Worm (Caenorhabditis elegans) whole organism, L4 larva: ENCODE data around the gene hira-1.

Experiments
- F10B5.3 ChIP-seq: sonication (generic microtip); optimal IDR thresholded peaks from 2 replicates; lab custom pipeline; 2016; ENCODE audit warnings: mild to moderate bottlenecking, missing genetic modification characterization, missing compliant biosample characterization
- F26F4.8 ChIP-seq: fragments of 200-800 bp; sonication (Bioruptor generic); conservative IDR thresholded peaks from 2 replicates; pipeline ENCODE4 v1.3.6; 2022; ENCODE audit warnings: missing genetic modification characterization, missing compliant biosample characterization
- F49E8.2 ChIP-seq: sonication (generic microtip); optimal IDR thresholded peaks from 2 replicates; lab custom pipeline; 2016; ENCODE audit warnings: missing compliant biosample characterization, mild to moderate bottlenecking, missing genetic modification characterization, borderline replicate concordance
- R02D3.7 ChIP-seq: fragments of 150-350 bp; sonication (generic microtip); optimal IDR thresholded peaks from 3 replicates; lab custom pipeline; 2014; ENCODE audit warnings: missing biosample characterization, missing genetic modification characterization
- T20F7.1 ChIP-seq: fragments of 200-800 bp; sonication (Bioruptor generic); optimal IDR thresholded peaks from 2 replicates; lab custom pipeline; 2018; ENCODE audit warnings: mild to moderate bottlenecking, missing genetic modification characterization, missing compliant biosample characterization
- ZK546.5 ChIP-seq, 2 experiments: sonication (generic microtip); optimal IDR thresholded peaks; 2 replicates each; lab custom pipeline; 2017; ENCODE audit warnings: missing biosample characterization in 2 of 2, missing genetic modification characterization in 2 of 2
- aly-2 ChIP-seq: sonication (generic microtip); optimal IDR thresholded peaks from 2 replicates; lab custom pipeline; 2018; ENCODE audit warnings: missing biosample characterization, missing genetic modification characterization
- ceh-28 ChIP-seq: fragments of 150-350 bp; optimal IDR thresholded peaks from 2 replicates; lab custom pipeline; 2014; ENCODE audit warnings: missing biosample characterization, missing genetic modification reagents, missing genetic modification characterization
- ceh-32 ChIP-seq: sonication (generic microtip); optimal IDR thresholded peaks from 2 replicates; lab custom pipeline; 2016; ENCODE audit warnings: mild to moderate bottlenecking, missing genetic modification characterization, missing compliant biosample characterization; ENCODE audit not compliant: poor library complexity
- ceh-62 ChIP-seq: sonication (generic microtip); optimal IDR thresholded peaks from 2 replicates; lab custom pipeline; 2017; ENCODE audit warnings: missing biosample characterization, missing genetic modification characterization
- ces-1 ChIP-seq: fragments of 150-350 bp; sonication (generic microtip); optimal IDR thresholded peaks from 4 replicates; lab custom pipeline; 2014; ENCODE audit warnings: missing biosample characterization, missing genetic modification reagents, missing genetic modification characterization
- daf-16 ChIP-seq, 3 experiments: sonication (generic microtip); optimal IDR thresholded peaks; 2 replicates each; lab custom pipeline; 2016 to 2017; ENCODE audit warnings: missing genetic modification characterization in 3 of 3, missing genetic modification reagents in 3 of 3, mild to moderate bottlenecking in 2 of 3, missing compliant biosample characterization in 2 of 3, missing biosample characterization in 1 of 3, moderate library complexity in 1 of 3
- dmd-8 ChIP-seq: fragments of 200-800 bp; sonication (Bioruptor generic); IDR thresholded peaks from 2 replicates; pipeline ENCODE4 v1.3.6; 2022; ENCODE audit warnings: missing genetic modification characterization, missing compliant biosample characterization
- dpl-1 ChIP-seq: fragments of 150-350 bp; optimal IDR thresholded peaks from 2 replicates; lab custom pipeline; 2014; ENCODE audit warnings: missing biosample characterization, missing genetic modification reagents, missing genetic modification characterization
- egl-43 ChIP-seq: fragments of 200-800 bp; sonication (Bioruptor generic); IDR thresholded peaks from 2 replicates; pipeline ENCODE4 v1.3.6; 2022; ENCODE audit warnings: missing genetic modification reagents, missing genetic modification characterization, missing compliant biosample characterization
- fkh-10 ChIP-seq: fragments of 150-350 bp; optimal IDR thresholded peaks from 2 replicates; lab custom pipeline; 2014; ENCODE audit warnings: missing biosample characterization, missing genetic modification reagents, missing genetic modification characterization
- fos-1 ChIP-seq: fragments of 150-350 bp; optimal IDR thresholded peaks from 2 replicates; lab custom pipeline; 2014; ENCODE audit warnings: missing biosample characterization, missing genetic modification characterization
- gei-8 ChIP-seq: fragments of 200-800 bp; sonication (Bioruptor generic); optimal IDR thresholded peaks from 2 replicates; lab custom pipeline; 2018; ENCODE audit warnings: mild to moderate bottlenecking, missing genetic modification characterization, missing compliant biosample characterization
- hlh-11 ChIP-seq: fragments of 200-800 bp; sonication (Bioruptor generic); optimal IDR thresholded peaks from 2 replicates; lab custom pipeline; 2018; ENCODE audit warnings: mild to moderate bottlenecking, missing genetic modification characterization, missing compliant biosample characterization
- hmg-1.1 ChIP-seq: fragments of 200-800 bp; sonication (Bioruptor generic); IDR thresholded peaks from 2 replicates; pipeline ENCODE4 v1.3.6; 2022; ENCODE audit warnings: missing genetic modification reagents, missing genetic modification characterization, missing compliant biosample characterization
- jun-1 ChIP-seq: fragments of 150-350 bp; optimal IDR thresholded peaks from 2 replicates; lab custom pipeline; 2014; ENCODE audit warnings: missing biosample characterization, missing genetic modification reagents, missing genetic modification characterization
- lim-7 ChIP-seq: fragments of 200-800 bp; sonication (Bioruptor generic); IDR thresholded peaks from 2 replicates; pipeline ENCODE4 v1.3.6; 2022; ENCODE audit warnings: missing genetic modification characterization, missing compliant biosample characterization
- lin-13 ChIP-seq: fragments of 150-350 bp; optimal IDR thresholded peaks from 2 replicates; lab custom pipeline; 2014; ENCODE audit warnings: missing biosample characterization, missing genetic modification reagents, missing genetic modification characterization
- lin-38 ChIP-seq: fragments of 200-800 bp; sonication (Bioruptor generic); IDR thresholded peaks from 2 replicates; pipeline ENCODE4 v1.3.6; 2022; ENCODE audit warnings: missing genetic modification reagents, missing genetic modification characterization, missing compliant biosample characterization
- lin-39 ChIP-seq: fragments of 150-350 bp; optimal IDR thresholded peaks from 2 replicates; lab custom pipeline; 2014; ENCODE audit warnings: missing biosample characterization, missing genetic modification reagents, missing genetic modification characterization
- madf-5 ChIP-seq, 2 experiments: fragments of 200-800 bp; sonication (Bioruptor generic); IDR thresholded peaks; 2 replicates each; pipeline ENCODE4 v1.3.6; 2022; ENCODE audit warnings: missing compliant biosample characterization in 2 of 2, missing genetic modification characterization in 2 of 2
- mes-2 ChIP-seq: sonication (generic microtip); optimal IDR thresholded peaks from 2 replicates; lab custom pipeline; 2016; ENCODE audit warnings: missing genotype, mild to moderate bottlenecking, missing genetic modification characterization, missing compliant biosample characterization; ENCODE audit not compliant: poor library complexity, severe bottlenecking
- mxl-2 ChIP-seq: fragments of 200-800 bp; sonication (Bioruptor generic); conservative IDR thresholded peaks from 2 replicates; pipeline ENCODE4 v1.3.6; 2022; ENCODE audit warnings: missing genetic modification reagents, missing genetic modification characterization, missing compliant biosample characterization
- mxl-3 ChIP-seq: fragments of 200-800 bp; sonication (Bioruptor generic); optimal IDR thresholded peaks from 2 replicates; lab custom pipeline; 2018; ENCODE audit warnings: mild to moderate bottlenecking, missing genetic modification characterization, missing compliant biosample characterization
- nhr-10 ChIP-seq: fragments of 150-350 bp; optimal IDR thresholded peaks from 2 replicates; lab custom pipeline; 2014; ENCODE audit warnings: missing biosample characterization, missing genetic modification characterization
- nhr-102 ChIP-seq: sonication (generic microtip); optimal IDR thresholded peaks from 2 replicates; lab custom pipeline; 2016; ENCODE audit warnings: mild to moderate bottlenecking, missing genetic modification characterization, moderate library complexity, missing compliant biosample characterization
- nhr-11 ChIP-seq: fragments of 150-350 bp; optimal IDR thresholded peaks from 2 replicates; lab custom pipeline; 2014; ENCODE audit warnings: missing biosample characterization, missing genetic modification characterization
- nhr-111 ChIP-seq: fragments of 200-800 bp; sonication (Bioruptor generic); optimal IDR thresholded peaks from 2 replicates; lab custom pipeline; 2018; ENCODE audit warnings: mild to moderate bottlenecking, missing genetic modification characterization, missing compliant biosample characterization
- nhr-237 ChIP-seq: sonication (generic microtip); optimal IDR thresholded peaks from 2 replicates; lab custom pipeline; 2017; ENCODE audit warnings: missing biosample characterization, missing genetic modification characterization
- nhr-41 ChIP-seq: fragments of 200-800 bp; sonication (Bioruptor generic); IDR thresholded peaks from 2 replicates; pipeline ENCODE4 v1.3.6; 2022; ENCODE audit warnings: missing genetic modification reagents, missing genetic modification characterization, missing compliant biosample characterization
- nhr-42 ChIP-seq: fragments of 200-800 bp; sonication (Bioruptor generic); IDR thresholded peaks from 2 replicates; pipeline ENCODE4 v1.3.6; 2022; ENCODE audit warnings: missing genetic modification characterization, missing compliant biosample characterization
- nhr-48 ChIP-seq: sonication (generic microtip); optimal IDR thresholded peaks from 2 replicates; lab custom pipeline; 2016; ENCODE audit warnings: mild to moderate bottlenecking, missing genetic modification characterization, missing compliant biosample characterization
- php-3 ChIP-seq: fragments of 200-800 bp; sonication (Bioruptor generic); IDR thresholded peaks from 2 replicates; pipeline ENCODE4 v1.3.6; 2022; ENCODE audit warnings: missing genetic modification reagents, missing genetic modification characterization, missing compliant biosample characterization
- rbr-2 ChIP-seq: sonication (generic microtip); optimal IDR thresholded peaks from 2 replicates; lab custom pipeline; 2016; ENCODE audit warnings: missing genotype, missing genetic modification characterization, missing compliant biosample characterization
- saeg-2 ChIP-seq: fragments of 200-800 bp; sonication (Bioruptor generic); IDR thresholded peaks from 2 replicates; pipeline ENCODE4 v1.3.6; 2022; ENCODE audit warnings: missing genetic modification reagents, missing genetic modification characterization, missing compliant biosample characterization
- sdz-12 ChIP-seq: fragments of 200-800 bp; sonication (Bioruptor generic); optimal IDR thresholded peaks from 2 replicates; lab custom pipeline; 2018; ENCODE audit warnings: mild to moderate bottlenecking, missing genetic modification characterization, missing compliant biosample characterization
- set-16 ChIP-seq: fragments of 200-800 bp; sonication (Bioruptor generic); IDR thresholded peaks from 2 replicates; pipeline ENCODE4 v1.3.6; 2022; ENCODE audit warnings: missing genetic modification reagents, missing genetic modification characterization, missing compliant biosample characterization
- snpc-4 ChIP-seq: fragments of 150-350 bp; optimal IDR thresholded peaks from 2 replicates; lab custom pipeline; 2014; ENCODE audit warnings: missing biosample characterization, missing genetic modification characterization
- tag-97 ChIP-seq: fragments of 200-800 bp; sonication (Bioruptor generic); IDR thresholded peaks from 2 replicates; pipeline ENCODE4 v1.3.6; 2022; ENCODE audit warnings: missing genetic modification characterization, missing compliant biosample characterization
- unc-39 ChIP-seq: sonication (generic microtip); optimal IDR thresholded peaks from 2 replicates; lab custom pipeline; 2017; ENCODE audit warnings: missing biosample characterization, missing genetic modification characterization
- zag-1 ChIP-seq: fragments of 150-350 bp; optimal IDR thresholded peaks from 2 replicates; lab custom pipeline; 2014; ENCODE audit warnings: missing biosample characterization, missing genetic modification characterization
- zfp-2 ChIP-seq: sonication (generic microtip); optimal IDR thresholded peaks from 2 replicates; lab custom pipeline; 2016; ENCODE audit warnings: mild to moderate bottlenecking, missing genetic modification characterization, missing compliant biosample characterization
- zfp-3 ChIP-seq: fragments of 200-800 bp; sonication (Bioruptor generic); conservative IDR thresholded peaks from 2 replicates; pipeline ENCODE4 v1.3.6; 2022; ENCODE audit warnings: missing genetic modification reagents, missing genetic modification characterization, missing compliant biosample characterization
- zip-2 ChIP-seq: fragments of 150-350 bp; optimal IDR thresholded peaks from 2 replicates; lab custom pipeline; 2014; ENCODE audit warnings: missing biosample characterization, missing genetic modification characterization
- ztf-11 ChIP-seq: fragments of 150-350 bp; optimal IDR thresholded peaks from 2 replicates; lab custom pipeline; 2014; ENCODE audit warnings: missing biosample characterization, missing genetic modification characterization
- ztf-7 ChIP-seq: fragments of 150-350 bp; optimal IDR thresholded peaks from 2 replicates; lab custom pipeline; 2014; ENCODE audit warnings: missing biosample characterization, missing genetic modification characterization

hira-1 gene

DNA sequence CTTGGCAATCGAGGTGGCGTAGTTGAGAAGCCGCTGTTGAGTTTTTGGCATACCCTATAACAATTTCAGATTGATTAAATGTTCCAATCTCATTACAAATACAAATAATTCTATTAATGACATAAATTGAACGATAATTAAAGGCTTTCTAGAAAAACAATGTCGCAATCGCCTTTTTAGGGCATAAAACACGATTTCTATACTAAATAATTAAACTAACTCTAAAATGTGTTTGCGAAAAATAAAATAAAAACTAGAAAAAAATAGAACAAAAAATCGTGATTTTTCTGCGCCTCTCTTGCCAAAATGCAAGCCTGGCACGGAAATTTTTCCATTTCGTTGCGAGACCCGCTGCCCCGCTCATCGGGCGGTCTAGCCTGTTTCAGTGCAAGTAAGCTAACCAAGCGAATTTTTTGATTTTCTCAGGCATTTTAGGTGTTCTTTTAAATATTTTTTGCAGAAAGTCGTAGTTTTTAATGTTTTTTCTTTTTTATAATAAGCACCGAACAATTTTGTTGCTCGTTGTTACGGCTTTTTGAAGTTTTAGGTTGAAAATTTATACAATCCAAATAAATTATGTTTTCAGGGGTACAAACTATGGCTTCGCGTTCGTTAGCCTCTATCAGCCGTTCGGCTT lies 37.0 kb downstream of the hira-1 start, which contains the start of the genes C34E10.12, C34E10.10 and atp-2 (continued):
- TF ChIP-seq daf-16 (GFP tag; optimal IDR thresholded peaks at IDR 0.05; lab: Kevin White, UChicago) = peak in 1 of 2 experiments; percentile 14
- peak; percentile 46 for TF ChIP-seq daf-16 (tag; optimal IDR thresholded peaks at IDR 0.05; lab: Kevin White, UChicago)
- peak; percentile 76 for TF ChIP-seq lin-13 (GFP tag; lab: Kevin White, UChicago)
- no peak for TF ChIP-seq lin-39
- no peak for TF ChIP-seq zip-2 (tag; lab: Kevin White, UChicago)
- TF ChIP-seq fos-1 (tag; lab: Kevin White, UChicago) = no peak
- no peak for TF ChIP-seq ceh-32 (tag; lab: Kevin White, UChicago)
- TF ChIP-seq ces-1 (GFP tag; lab: Kevin White, UChicago) = peak; percentile 23
- TF ChIP-seq dpl-1 (GFP tag; lab: Kevin White, UChicago) = peak; percentile 81
- TF ChIP-seq zag-1 (tag; lab: Kevin White, UChicago) = no peak
- no peak for TF ChIP-seq zfp-2 (tag; lab: Kevin White, UChicago)
- no peak for TF ChIP-seq ceh-62 (tag; lab: Kevin White, UChicago)
- no peak for TF ChIP-seq lim-7 (GFP tag; lab: Robert Waterston, UW)
- TF ChIP-seq fkh-10 (GFP tag; lab: Kevin White, UChicago) = peak; percentile 66
- no peak for TF ChIP-seq gei-8 (GFP tag; lab: Kevin White, UChicago)
- TF ChIP-seq nhr-102 (tag; lab: Kevin White, UChicago) = peak; percentile 51
- TF ChIP-seq F26F4.8 (GFP tag; lab: Robert Waterston, UW) = no peak
- TF ChIP-seq jun-1 (tag; lab: Kevin White, UChicago) = no peak
- no peak for TF ChIP-seq set-16 (GFP tag; lab: Robert Waterston, UW)
- TF ChIP-seq nhr-111 (GFP tag; lab: Kevin White, UChicago) = no peak
- no peak for TF ChIP-seq mxl-2 (GFP tag; lab: Robert Waterston, UW)
- TF ChIP-seq aly-2 (tag; lab: Kevin White, UChicago) = no peak
- TF ChIP-seq rbr-2 = peak; percentile 77
- TF ChIP-seq nhr-11 (tag; lab: Kevin White, UChicago) = peak; percentile 91
- no peak for TF ChIP-seq saeg-2
- peak; percentile 27 for TF ChIP-seq mxl-3
- TF ChIP-seq snpc-4 (tag; lab: Kevin White, UChicago) = no peak
- no peak for TF ChIP-seq php-3 (GFP tag; lab: Robert Waterston, UW)
- TF ChIP-seq dmd-8 (GFP tag; lab: Robert Waterston, UW) = no peak
- no peak for TF ChIP-seq F10B5.3 (tag; lab: Kevin White, UChicago)
- no peak for TF ChIP-seq nhr-10
- TF ChIP-seq ztf-11 = no peak
- no peak for TF ChIP-seq nhr-42 (GFP tag; lab: Robert Waterston, UW)
- peak; percentile 78 for TF ChIP-seq lin-38 (GFP tag; lab: Robert Waterston, UW)
- TF ChIP-seq F49E8.2 (tag; lab: Kevin White, UChicago) = no peak
- TF ChIP-seq nhr-48 = no peak
- TF ChIP-seq ZK546.5 (tag; optimal IDR thresholded peaks at IDR 0.05; lab: Kevin White, UChicago) = no peak
- TF ChIP-seq nhr-41 = no peak
- no peak for TF ChIP-seq sdz-12 (GFP tag; lab: Kevin White, UChicago)
- TF ChIP-seq R02D3.7 (tag; lab: Kevin White, UChicago) = no peak
- no peak for TF ChIP-seq nhr-237 (tag; lab: Kevin White, UChicago)
- TF ChIP-seq ztf-7 (tag; lab: Kevin White, UChicago) = no peak
- TF ChIP-seq tag-97 = no peak
- peak; percentile 76 for TF ChIP-seq hlh-11 (tag; lab: Kevin White, UChicago)
- TF ChIP-seq hmg-1.1 = peak; percentile 69
- no peak for TF ChIP-seq ceh-28 (tag; lab: Kevin White, UChicago)
- TF ChIP-seq unc-39 = no peak
- TF ChIP-seq zfp-3 (GFP tag; lab: Robert Waterston, UW) = 0 out of 2 replicates have a peak, but pooled peaks have one; percentile 37
- TF ChIP-seq madf-5 (GFP tag; IDR thresholded peaks at IDR 0.05; lab: Robert Waterston, UW) = no peak
- peak; percentile 93 for TF ChIP-seq mes-2
- TF ChIP-seq egl-43 (GFP tag; lab: Robert Waterston, UW) = no peak
- peak; percentile 76 for TF ChIP-seq T20F7.1 (GFP tag; lab: Kevin White, UChicago)
